Fruit fly (Drosophila melanogaster): ENCODE data around the gene Ncoa6.

Ncoa6 gene

DNA sequence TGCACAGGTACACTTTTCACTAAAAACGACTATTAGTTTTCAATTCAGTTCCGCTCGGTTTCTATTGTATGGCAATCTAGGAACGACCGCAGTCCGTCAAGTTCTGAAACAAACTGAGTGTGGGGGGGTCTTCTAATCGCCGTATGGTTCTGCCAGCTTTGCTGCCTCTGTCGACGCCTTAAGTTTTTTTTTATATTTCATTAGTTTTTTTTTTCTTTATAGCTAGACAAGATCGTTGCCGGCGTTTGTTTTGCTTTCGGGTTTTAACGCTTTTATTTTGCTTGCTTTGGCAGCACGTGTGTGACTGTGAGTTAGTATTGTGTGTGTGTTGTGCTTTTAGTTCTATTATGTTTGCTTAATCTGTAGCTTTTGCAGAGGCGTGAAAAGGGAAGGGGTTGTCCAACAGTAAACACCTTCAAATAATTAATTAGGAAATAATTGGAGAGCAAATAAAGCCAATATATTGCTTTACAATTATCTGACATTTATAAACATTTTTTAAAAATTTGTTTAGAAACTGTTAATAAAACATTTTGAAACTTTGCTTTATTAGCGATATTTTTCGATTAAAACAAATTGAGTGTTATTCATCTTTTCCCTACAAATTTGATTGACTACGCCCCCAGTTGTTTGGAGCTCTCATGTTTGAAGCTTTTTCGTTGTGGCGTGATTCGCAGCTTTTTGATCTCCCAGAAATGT is 15.8 kb upstream of the Ncoa6 start, which contains the start of gene Acsf2 (continued):
- TF ChIP-seq Doc2 (GFP tag; IDR thresholded peaks at IDR 0.05) (peak; percentile 86), bbx (GFP tag; IDR thresholded peaks at IDR 0.05; ENCODE audit: partially characterized antibody) (no peak), bowl (GFP tag; IDR thresholded peaks at IDR 0.05) (peak; percentile 64)

DNA sequence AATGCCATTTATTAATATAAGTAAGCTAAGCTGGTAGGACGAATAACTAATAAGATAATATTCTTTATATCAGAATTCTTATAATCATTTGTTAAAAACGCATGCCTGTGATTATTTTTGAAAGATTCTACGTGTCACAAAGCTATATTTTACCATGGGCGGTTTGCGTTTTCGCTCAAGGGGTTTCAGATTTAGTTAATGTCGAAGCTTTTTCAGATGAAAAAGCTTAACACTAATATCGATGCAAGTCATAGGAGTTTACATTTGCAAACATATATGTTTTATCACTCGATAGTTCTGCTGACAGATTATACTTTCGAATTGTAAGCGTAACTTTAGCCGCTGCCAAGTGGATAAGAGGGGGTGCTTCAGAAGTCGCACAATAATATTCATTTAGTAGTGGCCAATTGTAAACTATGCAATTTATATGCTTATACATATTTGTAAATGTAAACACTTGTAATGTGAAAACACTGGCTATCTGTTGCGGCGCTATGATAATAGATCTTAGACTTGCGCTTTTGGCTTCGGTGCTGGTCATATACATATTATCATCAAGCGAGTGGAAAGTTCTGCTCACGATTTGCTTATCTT is 14.6 kb upstream of the Ncoa6 start:
- no peak for TF ChIP-seq CG16815 (GFP tag; optimal IDR thresholded peaks at IDR 0.05)
- 0 out of 4 replicates have a peak, but pooled peaks have one; percentile 33 for TF ChIP-seq chinmo (GFP tag; IDR thresholded peaks at IDR 0.05; ENCODE audit: partially characterized antibody)
- no peak for TF ChIP-seq CG3995 (GFP tag; optimal IDR thresholded peaks at IDR 0.05)
- TF ChIP-seq lab (GFP tag; optimal IDR thresholded peaks at IDR 0.05) = peak; percentile 21
- TF ChIP-seq crol (GFP tag; IDR thresholded peaks at IDR 0.05) = no peak
- no peak for TF ChIP-seq mam (GFP tag; optimal IDR thresholded peaks at IDR 0.05)
- no peak for TF ChIP-seq Camta (GFP tag; optimal IDR thresholded peaks at IDR 0.05)
- no peak for TF ChIP-seq slbo (GFP tag; IDR thresholded peaks at IDR 0.05)
- no peak for TF ChIP-seq emc (GFP tag; optimal IDR thresholded peaks at IDR 0.05)
- TF ChIP-seq CG13287 (GFP tag; IDR thresholded peaks at IDR 0.05; ENCODE audit: partially characterized antibody) = peak; percentile 29; the same call in 1 of the 2 replicates
- peak; percentile 13 for TF ChIP-seq CG6813 (GFP tag; optimal IDR thresholded peaks at IDR 0.05)
- TF ChIP-seq CTCF (GFP tag; optimal IDR thresholded peaks at IDR 0.05) = peak; percentile 55
- TF ChIP-seq CG17912 (GFP tag; optimal IDR thresholded peaks at IDR 0.05) = no peak
- TF ChIP-seq row (GFP tag; IDR thresholded peaks at IDR 0.05) = no peak
- TF ChIP-seq HmgZ (tag; optimal IDR thresholded peaks at IDR 0.05) = peak; percentile 27
- TF ChIP-seq cg (GFP tag; optimal IDR thresholded peaks at IDR 0.05) = peak; percentile 30
- peak; percentile 19 for TF ChIP-seq BEAF-32 (GFP tag; optimal IDR thresholded peaks at IDR 0.05)
- no peak for TF ChIP-seq CG13123 (GFP tag; optimal IDR thresholded peaks at IDR 0.05)
- peak; percentile 22; the same call in 1 of the 2 replicates for TF ChIP-seq amos (GFP tag; IDR thresholded peaks at IDR 0.05; ENCODE audit: partially characterized antibody)
- peak in 1 of 2 experiments; percentile 32 for TF ChIP-seq eve (GFP tag; optimal IDR thresholded peaks at IDR 0.05)
- peak; percentile 55 for TF ChIP-seq mirr (GFP tag; optimal IDR thresholded peaks at IDR 0.05)
- TF ChIP-seq Gug (GFP tag; IDR thresholded peaks at IDR 0.05) = no peak

DNA sequence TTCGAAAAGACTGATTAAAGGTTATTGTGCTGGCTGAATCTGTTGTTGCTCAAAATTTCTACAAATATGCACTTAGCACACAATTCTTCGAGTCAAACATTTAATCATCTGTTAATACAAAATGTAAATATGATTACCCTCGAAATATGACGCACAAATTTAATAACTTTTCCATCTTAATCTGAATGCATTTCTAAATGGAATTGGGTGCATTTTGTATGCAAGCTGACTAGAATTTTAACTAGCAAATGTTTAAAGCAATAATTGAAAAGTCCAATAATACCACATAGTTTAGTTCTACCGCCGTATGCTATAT is 12.2 kb upstream of the Ncoa6 start:
- TF ChIP-seq sr (GFP tag; IDR thresholded peaks at IDR 0.05) (no peak), Nf-YC (tag; optimal IDR thresholded peaks at IDR 0.05) (no peak), Lhr (GFP tag; optimal IDR thresholded peaks at IDR 0.05) (no peak), ATbp (GFP tag; optimal IDR thresholded peaks at IDR 0.05) (peak; percentile 66), fd64A (GFP tag; optimal IDR thresholded peaks at IDR 0.05) (peak; percentile 67), CG11696 (GFP tag; IDR thresholded peaks at IDR 0.05) (no peak), gsb-n (tag; optimal IDR thresholded peaks at IDR 0.05) (peak; percentile 63), CG4424 (GFP tag; optimal IDR thresholded peaks at IDR 0.05) (no peak), nau (GFP tag; optimal IDR thresholded peaks at IDR 0.05) (peak; percentile 49), Atf-2 (GFP tag; optimal IDR thresholded peaks at IDR 0.05) (no peak), Mes4 (GFP tag; optimal IDR thresholded peaks at IDR 0.05) (no peak), NC2β (GFP tag; optimal IDR thresholded peaks at IDR 0.05) (no peak), Gug (GFP tag; IDR thresholded peaks at IDR 0.05) (no peak), CG6254 (GFP tag; optimal IDR thresholded peaks at IDR 0.05) (no peak), CG1603 (tag; optimal IDR thresholded peaks at IDR 0.05) (peak; percentile 57), Sox100B (GFP tag; optimal IDR thresholded peaks at IDR 0.05) (peak; percentile 36), Chrac-16 (GFP tag; optimal IDR thresholded peaks at IDR 0.05) (no peak), Drgx (GFP tag; IDR thresholded peaks at IDR 0.05) (no peak), CG14965 (GFP tag; optimal IDR thresholded peaks at IDR 0.05; ENCODE audit: borderline replicate concordance) (no peak), CG11504 (tag; optimal IDR thresholded peaks at IDR 0.05) (peak; percentile 47), CG8478 (optimal IDR thresholded peaks at IDR 0.05) (no peak), Meics (GFP tag; optimal IDR thresholded peaks at IDR 0.05) (no peak), CG6272 (GFP tag; IDR thresholded peaks at IDR 0.05) (no peak), ci (GFP tag; IDR thresholded peaks at IDR 0.05) (0 out of 3 replicates have a peak, but pooled peaks have one; percentile 49)

All from whole organism, embryonic.